Worm (Caenorhabditis elegans): ENCODE results near the gene sel-9.

The sel-9 gene

DNA sequence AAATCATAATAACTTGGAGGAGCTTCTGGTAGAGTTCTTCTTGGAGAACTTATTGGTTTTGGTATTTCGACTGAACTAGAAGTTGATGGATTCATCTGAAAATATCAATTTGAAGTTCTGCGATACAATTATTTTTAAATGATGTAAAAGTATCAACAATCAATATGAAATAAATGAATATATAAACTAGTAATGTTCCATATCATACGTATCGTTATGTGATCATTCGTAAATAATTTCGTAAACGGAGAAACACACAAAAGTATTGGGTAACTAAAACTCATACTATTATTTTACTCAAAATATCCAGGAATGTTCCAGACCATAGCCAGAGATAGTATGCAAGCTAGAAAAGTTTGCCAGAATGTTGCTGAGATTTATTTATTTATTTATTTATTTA, 4.0 kb upstream of the sel-9 start, which contains the start of gene W02D7.8:
Gene W02D7.8 (minus strand): TSS at position 101 of the 400 bp plus-strand sequence.
- TF ChIP-seq hif-1 (tag; optimal IDR thresholded peaks at IDR 0.05) (no peak), nhr-25 (tag; optimal IDR thresholded peaks at IDR 0.05; ENCODE audit: borderline replicate concordance, insufficient read depth) (no peak), unc-130 (GFP tag; optimal IDR thresholded peaks at IDR 0.05) (no peak), snpc-1.2 (GFP tag; IDR thresholded peaks at IDR 0.05) (no peak), spr-3 (GFP tag; optimal IDR thresholded peaks at IDR 0.05) (no peak), attf-4 (tag; optimal IDR thresholded peaks at IDR 0.05) (no peak), zip-2 (tag; optimal IDR thresholded peaks at IDR 0.05) (no peak), daf-8 (GFP tag; IDR thresholded peaks at IDR 0.05) (no peak), T20F7.1 (GFP tag; optimal IDR thresholded peaks at IDR 0.05) (no peak), zip-11 (GFP tag; IDR thresholded peaks at IDR 0.05) (no peak), dmd-6 (GFP tag; IDR thresholded peaks at IDR 0.05) (no peak), dmd-9 (GFP tag; IDR thresholded peaks at IDR 0.05) (no peak), mdt-29 (GFP tag; IDR thresholded peaks at IDR 0.05) (no peak), lir-3 (tag; optimal IDR thresholded peaks at IDR 0.05) (no peak), ceh-82 (tag; optimal IDR thresholded peaks at IDR 0.05) (no peak), ZK546.5 (tag; optimal IDR thresholded peaks at IDR 0.05) (no peak)

DNA sequence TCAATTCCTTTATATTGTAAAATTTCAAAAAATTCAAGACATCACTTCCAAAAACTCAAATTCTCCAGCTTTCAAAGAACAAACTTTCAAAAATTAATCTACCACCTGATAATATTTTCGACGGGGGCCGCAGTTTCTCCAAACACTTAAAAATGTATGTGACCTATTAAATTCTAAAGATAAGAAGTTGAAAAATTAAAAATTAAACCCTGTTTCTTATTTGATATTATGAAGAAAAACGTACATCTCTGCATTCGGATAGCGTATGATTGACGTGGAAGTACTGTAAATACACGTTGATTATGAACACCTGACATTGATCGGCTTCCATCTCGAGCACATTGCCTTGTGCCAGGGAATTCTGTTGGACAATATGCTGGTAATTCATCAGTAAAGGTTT, 3.6 kb upstream of the sel-9 start:
- TF ChIP-seq arid-1 (GFP tag; conservative IDR thresholded peaks at IDR 0.05), result no peak
- TF ChIP-seq T26A8.4 (GFP tag; IDR thresholded peaks at IDR 0.05), result no peak
- no peak for TF ChIP-seq daf-16 (GFP tag; optimal IDR thresholded peaks at IDR 0.05)
- TF ChIP-seq daf-16 (tag; optimal IDR thresholded peaks at IDR 0.05), result peak; percentile 38
- no peak for TF ChIP-seq hlh-30 (tag; optimal IDR thresholded peaks at IDR 0.05; ENCODE audit: insufficient read depth)
- no peak for TF ChIP-seq lin-29 (GFP tag; IDR thresholded peaks at IDR 0.05)
- peak; percentile 46 for TF ChIP-seq pqm-1 (tag; optimal IDR thresholded peaks at IDR 0.05)
- TF ChIP-seq mdt-29 (GFP tag; IDR thresholded peaks at IDR 0.05), result no peak
- no peak for TF ChIP-seq ZK337.2 (GFP tag; IDR thresholded peaks at IDR 0.05)
- TF ChIP-seq nhr-11 (tag; optimal IDR thresholded peaks at IDR 0.05), result no peak
- no peak for TF ChIP-seq Y48G9A.11 (GFP tag; IDR thresholded peaks at IDR 0.05)
- no peak for TF ChIP-seq nhr-102 (tag; optimal IDR thresholded peaks at IDR 0.05)
- no peak for TF ChIP-seq fkh-10 (GFP tag; optimal IDR thresholded peaks at IDR 0.05)
- no peak for TF ChIP-seq R02D3.7 (tag; optimal IDR thresholded peaks at IDR 0.05)
- peak; percentile 43 for TF ChIP-seq dve-1 (tag; optimal IDR thresholded peaks at IDR 0.05; ENCODE audit: insufficient read depth)
- no peak for TF ChIP-seq hlh-11 (tag; optimal IDR thresholded peaks at IDR 0.05)
- no peak for TF ChIP-seq mdl-1 (tag; optimal IDR thresholded peaks at IDR 0.05)
- TF ChIP-seq dmd-6 (GFP tag; IDR thresholded peaks at IDR 0.05), result peak; percentile 74

- TF ChIP-seq ceh-62 (tag; optimal IDR thresholded peaks at IDR 0.05) (no peak), nhr-41 (GFP tag; IDR thresholded peaks at IDR 0.05) (no peak), dve-1 (tag; optimal IDR thresholded peaks at IDR 0.05; ENCODE audit: insufficient read depth) (peak; percentile 5), F37D6.2 (tag; optimal IDR thresholded peaks at IDR 0.05) (no peak), daf-16 (GFP tag; optimal IDR thresholded peaks at IDR 0.05) (no peak), daf-16 (tag; optimal IDR thresholded peaks at IDR 0.05) (peak; percentile 66), jun-1 (tag; optimal IDR thresholded peaks at IDR 0.05) (no peak), duxl-1 (tag; optimal IDR thresholded peaks at IDR 0.05; ENCODE audit: poor library complexity) (no peak), nhr-77 (tag; optimal IDR thresholded peaks at IDR 0.05) (no peak), nhr-111 (GFP tag; optimal IDR thresholded peaks at IDR 0.05) (no peak), php-3 (GFP tag; IDR thresholded peaks at IDR 0.05) (no peak)
These were observed 2.2 kb upstream of the sel-9 start, which contains the start of gene W02D7.11 for ce11 chrV:8304461-8305195. TSS of gene W02D7.11 (minus strand) at chrV:8304511.

Data from whole organism, L4 larva.